Fruit fly (Drosophila melanogaster) whole organism, embryonic: ENCODE data around the gene CG12112.
A peak's percentile ranks its signal among the peaks of the same experiment; 100 is the strongest.

Experiments used
- Antp ChIP-seq: fragments of 200-800 bp; sonication (Bioruptor generic); optimal IDR thresholded peaks from 3 replicates; lab custom pipeline; 2016; ENCODE audit warnings: missing biosample characterization, missing genetic modification characterization
- Bgb ChIP-seq: fragments of 200-800 bp; sonication (Bioruptor generic); IDR thresholded peaks from 2 replicates; pipeline ENCODE4 v1.3.6; 2022; ENCODE audit warnings: missing biosample characterization, missing genetic modification characterization; ENCODE audit not compliant: partially characterized antibody
- C15 ChIP-seq: fragments of 200-800 bp; sonication (Bioruptor generic); IDR thresholded peaks from 3 replicates; pipeline ENCODE4 v1.3.6; 2022; ENCODE audit warnings: missing biosample characterization, missing genetic modification characterization
- CG10431 ChIP-seq: fragments of 200-800 bp; sonication (Bioruptor generic); optimal IDR thresholded peaks from 3 replicates; lab custom pipeline; 2018; ENCODE audit warnings: missing biosample characterization, mild to moderate bottlenecking, missing genetic modification characterization
- CG11085 ChIP-seq: fragments of 200-800 bp; sonication (Bioruptor generic); IDR thresholded peaks from 2 replicates; pipeline ENCODE4 v1.3.6; 2022; ENCODE audit warnings: missing biosample characterization, missing genetic modification characterization
- CG11695 ChIP-seq: fragments of 200-800 bp; sonication (Bioruptor generic); IDR thresholded peaks from 3 replicates; pipeline ENCODE4 v1.3.6; 2022; ENCODE audit warnings: missing biosample characterization, missing genetic modification characterization
- CG15601 ChIP-seq: fragments of 200-800 bp; sonication (Bioruptor generic); optimal IDR thresholded peaks from 3 replicates; lab custom pipeline; 2019; ENCODE audit warnings: missing biosample characterization, mild to moderate bottlenecking, missing genetic modification characterization, moderate library complexity
- CG15696 ChIP-seq: fragments of 200-800 bp; sonication (Bioruptor generic); optimal IDR thresholded peaks from 2 replicates; lab custom pipeline; 2019; ENCODE audit warnings: missing biosample characterization, mild to moderate bottlenecking, missing genetic modification characterization, moderate library complexity
- CG1647 ChIP-seq: fragments of 200-800 bp; sonication (Bioruptor generic); optimal IDR thresholded peaks from 3 replicates; lab custom pipeline; 2016; ENCODE audit warnings: missing biosample characterization, missing genetic modification characterization
- CG17361 ChIP-seq: fragments of 200-800 bp; sonication (Bioruptor generic); IDR thresholded peaks from 3 replicates; pipeline ENCODE4 v1.3.6; 2022; ENCODE audit warnings: missing biosample characterization, missing genetic modification characterization
- CG18011 ChIP-seq: fragments of 200-800 bp; sonication (Bioruptor generic); optimal IDR thresholded peaks from 2 replicates; lab custom pipeline; 2017; ENCODE audit warnings: missing biosample characterization, missing genetic modification characterization, mild to moderate bottlenecking, moderate library complexity, missing genotype
- CG30020 ChIP-seq: fragments of 200-800 bp; optimal IDR thresholded peaks from 2 replicates; lab custom pipeline; 2019; ENCODE audit warnings: missing biosample characterization, mild to moderate bottlenecking, missing genetic modification characterization, moderate library complexity
- CG7271 ChIP-seq: fragments of 200-800 bp; sonication (Bioruptor generic); optimal IDR thresholded peaks from 2 replicates; lab custom pipeline; 2018; ENCODE audit warnings: missing biosample characterization, mild to moderate bottlenecking, missing genetic modification characterization, moderate library complexity
- CG9609 ChIP-seq: fragments of 200-800 bp; sonication (Bioruptor generic); optimal IDR thresholded peaks from 3 replicates; lab custom pipeline; 2016; ENCODE audit warnings: missing biosample characterization, missing genetic modification characterization
- Doc2 ChIP-seq: fragments of 200-800 bp; sonication (Bioruptor generic); IDR thresholded peaks from 2 replicates; pipeline ENCODE4 v1.3.6; 2022; ENCODE audit warnings: missing biosample characterization, missing genetic modification characterization
- Dref ChIP-seq: fragments of 200-800 bp; sonication (Bioruptor generic); IDR thresholded peaks from 2 replicates; pipeline ENCODE4 v1.3.6; 2022; ENCODE audit warnings: missing biosample characterization, missing genetic modification characterization
- HLHmδ ChIP-seq: fragments of 200-800 bp; sonication (Bioruptor generic); optimal IDR thresholded peaks from 2 replicates; lab custom pipeline; 2018; ENCODE audit warnings: missing biosample characterization, mild to moderate bottlenecking, missing genetic modification characterization, moderate library complexity
- Hey ChIP-seq: fragments of 200-800 bp; sonication (Bioruptor generic); optimal IDR thresholded peaks from 3 replicates; lab custom pipeline; 2018; ENCODE audit warnings: missing biosample characterization, mild to moderate bottlenecking, missing genetic modification characterization
- Lim3 ChIP-seq: fragments of 200-800 bp; sonication (Bioruptor generic); IDR thresholded peaks from 2 replicates; pipeline ENCODE4 v1.3.6; 2022; ENCODE audit warnings: missing biosample characterization, missing genetic modification characterization
- Max ChIP-seq: fragments of 200-800 bp; sonication (Bioruptor generic); optimal IDR thresholded peaks from 2 replicates; lab custom pipeline; 2016; ENCODE audit warnings: missing biosample characterization, mild to moderate bottlenecking, missing genetic modification characterization
- Mes4 ChIP-seq: fragments of 200-800 bp; sonication (Bioruptor generic); optimal IDR thresholded peaks from 2 replicates; lab custom pipeline; 2016; ENCODE audit warnings: missing biosample characterization, missing genetic modification characterization
- NC2α ChIP-seq: fragments of 200-800 bp; sonication (Bioruptor generic); optimal IDR thresholded peaks from 2 replicates; lab custom pipeline; 2016; ENCODE audit warnings: missing biosample characterization, missing genetic modification characterization
- Opbp ChIP-seq: fragments of 200-800 bp; sonication (Bioruptor generic); IDR thresholded peaks from 3 replicates; pipeline ENCODE4 v1.3.6; 2022; ENCODE audit warnings: missing biosample characterization, missing genetic modification characterization; ENCODE audit not compliant: partially characterized antibody
- Pdp1 ChIP-seq, 2 experiments: fragments of 200-800 bp; sonication (Bioruptor generic); optimal IDR thresholded peaks; 3 replicates each; lab custom pipeline; 2016; ENCODE audit warnings: missing biosample characterization in 2 of 2, missing genetic modification characterization in 2 of 2, mild to moderate bottlenecking in 1 of 2, moderate library complexity in 1 of 2
- Rfx ChIP-seq: fragments of 200-800 bp; sonication (Bioruptor generic); IDR thresholded peaks from 2 replicates; pipeline ENCODE4 v1.3.6; 2022; ENCODE audit warnings: missing biosample characterization, missing genetic modification characterization
- Sin3A ChIP-seq: fragments of >200 bp; optimal IDR thresholded peaks from 2 replicates; lab custom pipeline; 2018
- Spps ChIP-seq: fragments of 200-800 bp; sonication (Bioruptor generic); optimal IDR thresholded peaks from 2 replicates; lab custom pipeline; 2018; ENCODE audit warnings: missing biosample characterization, mild to moderate bottlenecking, missing genetic modification characterization
- TFAM ChIP-seq: fragments of 200-800 bp; sonication (Bioruptor generic); optimal IDR thresholded peaks from 2 replicates; lab custom pipeline; 2017; ENCODE audit warnings: missing biosample characterization, missing genetic modification characterization, inconsistent platforms
- YL-1 ChIP-seq: fragments of 200-800 bp; sonication (Bioruptor generic); optimal IDR thresholded peaks from 3 replicates; lab custom pipeline; 2017; ENCODE audit warnings: missing biosample characterization, mild to moderate bottlenecking, missing genetic modification characterization
- al ChIP-seq: fragments of 200-800 bp; sonication (Bioruptor generic); IDR thresholded peaks from 2 replicates; pipeline ENCODE4 v1.3.6; 2022; ENCODE audit warnings: missing biosample characterization, missing genetic modification characterization
- cad ChIP-seq: fragments of >200 bp; optimal IDR thresholded peaks from 2 replicates; lab custom pipeline; 2017; ENCODE audit warnings: missing biosample characterization, missing genetic modification characterization
- croc ChIP-seq: fragments of 200-800 bp; sonication (Bioruptor generic); conservative IDR thresholded peaks from 3 replicates; pipeline ENCODE4 v1.3.6; 2022; ENCODE audit warnings: missing biosample characterization, missing genetic modification characterization
- crp ChIP-seq, 2 experiments: fragments of 200-800 bp; sonication (Bioruptor generic); optimal IDR thresholded peaks; 2 replicates in 1 of 2; 3 replicates in 1 of 2; lab custom pipeline; 2017; ENCODE audit warnings: missing biosample characterization in 2 of 2, missing genetic modification characterization in 2 of 2, mild to moderate bottlenecking in 1 of 2, moderate library complexity in 1 of 2
- dmrt99B ChIP-seq: fragments of 200-800 bp; sonication (Bioruptor generic); optimal IDR thresholded peaks from 2 replicates; lab custom pipeline; 2018; ENCODE audit warnings: missing biosample characterization, mild to moderate bottlenecking, missing genetic modification characterization, moderate library complexity
- eyg ChIP-seq: fragments of 200-800 bp; sonication (Bioruptor generic); optimal IDR thresholded peaks from 3 replicates; lab custom pipeline; 2016; ENCODE audit warnings: missing biosample characterization, missing genetic modification characterization
- gce ChIP-seq: fragments of 200-800 bp; sonication (Bioruptor generic); IDR thresholded peaks from 3 replicates; pipeline ENCODE4 v1.3.6; 2022; ENCODE audit warnings: missing biosample characterization, missing genetic modification characterization
- gfzf ChIP-seq: fragments of 200-800 bp; sonication (Bioruptor generic); optimal IDR thresholded peaks from 2 replicates; lab custom pipeline; 2016; ENCODE audit warnings: missing biosample characterization, mild to moderate bottlenecking, missing genetic modification characterization, moderate library complexity
- h ChIP-seq: fragments of >200 bp; optimal IDR thresholded peaks from 2 replicates; lab custom pipeline; 2017
- hb ChIP-seq: fragments of 200-800 bp; sonication (Bioruptor generic); IDR thresholded peaks from 3 replicates; pipeline ENCODE4 v1.3.6; 2022; ENCODE audit warnings: missing biosample characterization, missing genetic modification characterization; ENCODE audit not compliant: partially characterized antibody
- her ChIP-seq: fragments of 200-800 bp; sonication (Bioruptor generic); optimal IDR thresholded peaks from 2 replicates; lab custom pipeline; 2016; ENCODE audit warnings: missing biosample characterization, missing genetic modification characterization
- hth ChIP-seq: fragments of >200 bp; optimal IDR thresholded peaks from 2 replicates; lab custom pipeline; 2017; ENCODE audit warnings: inconsistent platforms
- jigr1 ChIP-seq: fragments of 200-800 bp; sonication (Bioruptor generic); IDR thresholded peaks from 3 replicates; pipeline ENCODE4 v1.3.6; 2022; ENCODE audit warnings: missing biosample characterization, missing genetic modification characterization
- lmd ChIP-seq: fragments of 200-800 bp; sonication (Bioruptor generic); IDR thresholded peaks from 2 replicates; pipeline ENCODE4 v1.3.6; 2022; ENCODE audit warnings: missing biosample characterization, missing genetic modification characterization
- pb ChIP-seq: fragments of 200-800 bp; sonication (Bioruptor generic); optimal IDR thresholded peaks from 3 replicates; lab custom pipeline; 2016; ENCODE audit warnings: missing biosample characterization, missing genetic modification characterization
- peb ChIP-seq: fragments of 200-800 bp; sonication (Bioruptor generic); IDR thresholded peaks from 2 replicates; pipeline ENCODE4 v1.3.6; 2022; ENCODE audit warnings: missing biosample characterization, missing genetic modification characterization
- schlank ChIP-seq: fragments of 200-800 bp; sonication (Bioruptor generic); optimal IDR thresholded peaks from 2 replicates; lab custom pipeline; 2018; ENCODE audit warnings: missing biosample characterization, mild to moderate bottlenecking, missing genetic modification characterization
- sima ChIP-seq: fragments of 200-800 bp; sonication (Bioruptor generic); optimal IDR thresholded peaks from 2 replicates; lab custom pipeline; 2016; ENCODE audit warnings: missing biosample characterization, missing genetic modification characterization
- sr ChIP-seq: fragments of 200-800 bp; sonication (Bioruptor generic); IDR thresholded peaks from 3 replicates; pipeline ENCODE4 v1.3.6; 2022; ENCODE audit warnings: missing biosample characterization, missing genetic modification characterization
- trem ChIP-seq: fragments of 200-800 bp; optimal IDR thresholded peaks from 3 replicates; lab custom pipeline; 2019; ENCODE audit warnings: missing biosample characterization, mild to moderate bottlenecking, missing genetic modification characterization, moderate library complexity
- unc-4 ChIP-seq: fragments of 200-800 bp; sonication (Bioruptor generic); IDR thresholded peaks from 2 replicates; pipeline ENCODE4 v1.3.6; 2022; ENCODE audit warnings: missing biosample characterization, missing genetic modification characterization; ENCODE audit not compliant: partially characterized antibody
- yki ChIP-seq: fragments of >200 bp; optimal IDR thresholded peaks from 3 replicates; lab custom pipeline; 2018

The CG12112 gene

dm6 chrX:8573744-8574484, 13.9 kb upstream of the CG12112 start, which contains the start of gene CG12065 (continued):
- TF ChIP-seq Rfx (GFP tag; lab: Robert Waterston, UW): no peak
- 0 out of 3 replicates have a peak, but pooled peaks have one; percentile 12 for TF ChIP-seq gce (GFP tag; lab: Robert Waterston, UW)
- no peak for TF ChIP-seq Mes4 (GFP tag; lab: Kevin White, UChicago)
- TF ChIP-seq hb: no peak
- TF ChIP-seq CG1647 (GFP tag; lab: Kevin White, UChicago): no peak
- TF ChIP-seq HLHmδ: no peak
- no peak for TF ChIP-seq CG10431 (GFP tag; lab: Kevin White, UChicago)
- TF ChIP-seq croc: no peak
- no peak for TF ChIP-seq h (lab: Kevin White, UChicago)
- no peak for TF ChIP-seq cad (GFP tag; lab: Kevin White, UChicago)
- no peak for TF ChIP-seq Hey
- TF ChIP-seq CG17361 (GFP tag; lab: Robert Waterston, UW): peak; percentile 37; the same call in 1 of the 3 replicates
- no peak for TF ChIP-seq her
- 0 out of 3 replicates have a peak, but pooled peaks have one; percentile 41 for TF ChIP-seq C15 (GFP tag; lab: Robert Waterston, UW)
- peak in 1 of 2 experiments; percentile 26 for TF ChIP-seq Pdp1 (GFP tag; optimal IDR thresholded peaks at IDR 0.05; lab: Kevin White, UChicago)
- TF ChIP-seq schlank (tag; lab: Kevin White, UChicago): no peak
- TF ChIP-seq hth (lab: Kevin White, UChicago): no peak
- peak; percentile 96 for TF ChIP-seq gfzf (GFP tag; lab: Kevin White, UChicago)
- TF ChIP-seq yki: no peak
- TF ChIP-seq jigr1 (GFP tag; lab: Robert Waterston, UW): no peak
- no peak; the same call in 2 of the 3 replicates for TF ChIP-seq CG11695 (GFP tag; lab: Robert Waterston, UW)
- TF ChIP-seq al: no peak
- no peak for TF ChIP-seq Antp (GFP tag; lab: Kevin White, UChicago)
- TF ChIP-seq CG7271: peak; percentile 60
- TF ChIP-seq dmrt99B: peak; percentile 27
- TF ChIP-seq trem (tag; lab: Kevin White, UChicago): peak; percentile 29
- no peak for TF ChIP-seq NC2α (GFP tag; lab: Kevin White, UChicago)
- TF ChIP-seq Bgb (GFP tag; lab: Robert Waterston, UW): peak; percentile 65
- peak; percentile 80 for TF ChIP-seq CG15601 (tag; lab: Kevin White, UChicago)
- peak; percentile 67; the same call in 1 of the 3 replicates for TF ChIP-seq Opbp (GFP tag; lab: Robert Waterston, UW)
- no peak for TF ChIP-seq CG18011
- TF ChIP-seq Spps (tag; lab: Kevin White, UChicago): peak; percentile 50
- TF ChIP-seq CG9609 (GFP tag; lab: Kevin White, UChicago): no peak
- no peak for TF ChIP-seq peb (GFP tag; lab: Robert Waterston, UW)
- TF ChIP-seq CG15696 (tag; lab: Kevin White, UChicago): peak; percentile 43
- TF ChIP-seq eyg: no peak
- no peak for TF ChIP-seq lmd (GFP tag; lab: Robert Waterston, UW)
- no peak for TF ChIP-seq Max (GFP tag; lab: Kevin White, UChicago)
- no peak for TF ChIP-seq CG30020
- TF ChIP-seq pb: no peak
- TF ChIP-seq Dref (GFP tag; lab: Robert Waterston, UW): 0 out of 2 replicates have a peak, but pooled peaks have one; percentile 28
- TF ChIP-seq crp (GFP tag; optimal IDR thresholded peaks at IDR 0.05; lab: Kevin White, UChicago): no peak
- TF ChIP-seq Lim3 (GFP tag; lab: Robert Waterston, UW): no peak
- no peak for TF ChIP-seq TFAM
- 0 out of 2 replicates have a peak, but pooled peaks have one; percentile 28 for TF ChIP-seq unc-4 (GFP tag; lab: Robert Waterston, UW)
- TF ChIP-seq YL-1 (GFP tag; lab: Kevin White, UChicago): peak; percentile 27
- no peak for TF ChIP-seq CG11085 (GFP tag; lab: Robert Waterston, UW)
- peak; percentile 16; the same call in 1 of the 3 replicates for TF ChIP-seq sr
- TF ChIP-seq sima (GFP tag; lab: Kevin White, UChicago): no peak
- TF ChIP-seq Sin3A (lab: Kevin White, UChicago): no peak
- no peak for TF ChIP-seq Doc2 (GFP tag; lab: Robert Waterston, UW)
